Fruit fly (Drosophila melanogaster): ENCODE data around the gene FucT6.

FucT6 gene

dm6 chrX:11678539-11679040 lies 31.2 kb downstream of the FucT6 start, which contains the start of the genes Vlet and bif (continued):
- 0 out of 3 replicates have a peak, but pooled peaks have one; percentile 49 for TF ChIP-seq zfh1 (GFP tag; IDR thresholded peaks at IDR 0.05)
- no peak for TF ChIP-seq CG6683 (GFP tag; optimal IDR thresholded peaks at IDR 0.05)
- no peak for TF ChIP-seq Lpt (GFP tag; optimal IDR thresholded peaks at IDR 0.05)
- TF ChIP-seq gt (GFP tag; IDR thresholded peaks at IDR 0.05) = 0 out of 2 replicates have a peak, but pooled peaks have one; percentile 31
- no peak; the same call in 1 of the 2 replicates for TF ChIP-seq E2f1 (GFP tag; IDR thresholded peaks at IDR 0.05)
- no peak for TF ChIP-seq CG4360 (GFP tag; IDR thresholded peaks at IDR 0.05)
- TF ChIP-seq Myb (GFP tag; optimal IDR thresholded peaks at IDR 0.05) = peak; percentile 27
- peak; percentile 2 for TF ChIP-seq NC2β (GFP tag; optimal IDR thresholded peaks at IDR 0.05)
- no peak for TF ChIP-seq Mrtf (GFP tag; IDR thresholded peaks at IDR 0.05)
- no peak for TF ChIP-seq maf-S (GFP tag; optimal IDR thresholded peaks at IDR 0.05)
- no peak for TF ChIP-seq da (GFP tag; optimal IDR thresholded peaks at IDR 0.05)
- peak; percentile 47 for TF ChIP-seq CG17359 (tag; optimal IDR thresholded peaks at IDR 0.05)
- peak; percentile 44 for TF ChIP-seq CG10462 (GFP tag; optimal IDR thresholded peaks at IDR 0.05)
- TF ChIP-seq Usf (GFP tag; optimal IDR thresholded peaks at IDR 0.05) = no peak
- TF ChIP-seq CG10565 (GFP tag; optimal IDR thresholded peaks at IDR 0.05) = no peak
- peak; percentile 52 for TF ChIP-seq CG8944 (GFP tag; optimal IDR thresholded peaks at IDR 0.05)
- TF ChIP-seq h (optimal IDR thresholded peaks at IDR 0.05) = no peak
- 0 out of 2 replicates have a peak, but pooled peaks have one; percentile 2 for TF ChIP-seq Rx (GFP tag; IDR thresholded peaks at IDR 0.05)
- no peak for TF ChIP-seq Blimp-1 (GFP tag; optimal IDR thresholded peaks at IDR 0.05)
- TF ChIP-seq eve (GFP tag; optimal IDR thresholded peaks at IDR 0.05) = no peak
- TF ChIP-seq lilli (GFP tag; optimal IDR thresholded peaks at IDR 0.05) = peak; percentile 60
- no peak for TF ChIP-seq CG8478 (optimal IDR thresholded peaks at IDR 0.05)
- TF ChIP-seq CG13775 (GFP tag; optimal IDR thresholded peaks at IDR 0.05) = peak; percentile 78
- no peak for TF ChIP-seq CG9876 (GFP tag; optimal IDR thresholded peaks at IDR 0.05)
- peak; percentile 41 for TF ChIP-seq CG12104 (GFP tag; optimal IDR thresholded peaks at IDR 0.05)
- peak; percentile 61; the same call in 1 of the 4 replicates for TF ChIP-seq Dll (GFP tag; IDR thresholded peaks at IDR 0.05; ENCODE audit: partially characterized antibody)
- TF ChIP-seq CG3163 (GFP tag; optimal IDR thresholded peaks at IDR 0.05) = peak; percentile 16
- TF ChIP-seq Ets65A (GFP tag) = peak; percentile 95
- TF ChIP-seq cato (GFP tag; optimal IDR thresholded peaks at IDR 0.05; ENCODE audit: borderline replicate concordance) = peak; percentile 55
- TF ChIP-seq CG2712 (tag; optimal IDR thresholded peaks at IDR 0.05) = peak; percentile 80
- peak; percentile 19 for TF ChIP-seq Atf-2 (GFP tag; optimal IDR thresholded peaks at IDR 0.05)
- no peak for TF ChIP-seq pros (GFP tag; optimal IDR thresholded peaks at IDR 0.05)
- TF ChIP-seq pan (optimal IDR thresholded peaks at IDR 0.05) = no peak
- peak in 1 of 2 experiments; percentile 49 for TF ChIP-seq pan (GFP tag; optimal IDR thresholded peaks at IDR 0.05 in 1 of 2, IDR thresholded peaks at IDR 0.05 in 1 of 2)
- TF ChIP-seq CG16815 (GFP tag; optimal IDR thresholded peaks at IDR 0.05) = peak; percentile 44
- no peak for TF ChIP-seq Trl (optimal IDR thresholded peaks at IDR 0.05)
- TF ChIP-seq Trl (GFP tag; optimal IDR thresholded peaks at IDR 0.05) = peak; percentile 44
- TF ChIP-seq Nf-YC (tag; optimal IDR thresholded peaks at IDR 0.05) = peak; percentile 64
- TF ChIP-seq dmrt11E (tag; optimal IDR thresholded peaks at IDR 0.05) = peak; percentile 66
- TF ChIP-seq pho (GFP tag; optimal IDR thresholded peaks at IDR 0.05) = peak; percentile 39
- TF ChIP-seq Dip3 (GFP tag; optimal IDR thresholded peaks at IDR 0.05) = peak; percentile 11
- TF ChIP-seq Hey (tag; optimal IDR thresholded peaks at IDR 0.05) = no peak
- TF ChIP-seq CG13123 (GFP tag; optimal IDR thresholded peaks at IDR 0.05) = no peak
- TF ChIP-seq CG2875 (GFP tag; optimal IDR thresholded peaks at IDR 0.05) = no peak
- TF ChIP-seq Dref (GFP tag; IDR thresholded peaks at IDR 0.05) = peak; percentile 78
- peak; percentile 68 for TF ChIP-seq CG16813 (GFP tag; IDR thresholded peaks at IDR 0.05; ENCODE audit: partially characterized antibody)
- no peak for TF ChIP-seq cg (GFP tag; optimal IDR thresholded peaks at IDR 0.05)
- peak; percentile 65 for TF ChIP-seq trem (tag; optimal IDR thresholded peaks at IDR 0.05)
- peak; percentile 59; the same call in 2 of the 3 replicates for TF ChIP-seq vnd (GFP tag; IDR thresholded peaks at IDR 0.05; ENCODE audit: partially characterized antibody)
- TF ChIP-seq ac (GFP tag; optimal IDR thresholded peaks at IDR 0.05) = no peak
- TF ChIP-seq eyg (GFP tag; optimal IDR thresholded peaks at IDR 0.05) = no peak
- TF ChIP-seq HLH3B (GFP tag; IDR thresholded peaks at IDR 0.05) = peak; percentile 41; the same call in 1 of the 2 replicates

Measured in whole organism, embryonic.